Worm (Caenorhabditis elegans): ENCODE results near the gene C30G7.4.

DNA sequence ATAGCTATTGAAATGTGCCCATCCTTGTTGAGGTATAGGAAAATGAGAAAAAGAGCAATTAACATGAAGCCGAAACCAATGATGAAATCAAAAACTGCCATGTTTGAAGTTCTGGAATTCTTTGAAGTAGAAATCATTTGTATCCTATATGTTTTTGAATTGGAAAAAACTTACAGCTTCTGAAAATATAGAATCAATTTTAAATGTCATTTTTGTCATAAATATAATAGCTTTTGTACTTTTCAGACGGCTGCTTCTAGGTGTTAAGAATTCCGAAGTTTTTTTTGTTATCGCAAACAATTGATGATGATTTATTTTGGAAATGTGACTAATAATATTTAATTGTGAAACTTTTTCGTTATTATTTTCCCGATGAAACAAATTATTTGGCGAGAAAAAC, at the start of gene C30G7.4:
- TF ChIP-seq cog-1 (tag; optimal IDR thresholded peaks at IDR 0.05): no peak
- no peak for TF ChIP-seq med-1 (GFP tag; optimal IDR thresholded peaks at IDR 0.05; ENCODE audit: insufficient read depth)
- no peak for TF ChIP-seq ztf-23 (GFP tag; IDR thresholded peaks at IDR 0.05)
- TF ChIP-seq klf-2 (GFP tag; conservative IDR thresholded peaks at IDR 0.05): no peak
- no peak for TF ChIP-seq tab-1 (GFP tag; IDR thresholded peaks at IDR 0.05)
- TF ChIP-seq T22C8.4 (GFP tag; IDR thresholded peaks at IDR 0.05): no peak
- TF ChIP-seq ztf-29 (GFP tag; IDR thresholded peaks at IDR 0.05): no peak

Data from whole organism, midembryonic.